Worm (Caenorhabditis elegans) whole organism, late embryonic: ENCODE measurements around the gene F29B9.5.

ENCODE experiments used
- ceh-45 ChIP-seq: fragments of 200-800 bp; sonication (Bioruptor generic); IDR thresholded peaks from 2 replicates; pipeline ENCODE4 v1.3.6; 2022; ENCODE audit warnings: missing genetic modification reagents, missing genetic modification characterization, missing compliant biosample characterization
- ceh-9 ChIP-seq: sonication (generic microtip); optimal IDR thresholded peaks from 2 replicates; lab custom pipeline; 2016; ENCODE audit warnings: mild to moderate bottlenecking, missing genetic modification characterization, inconsistent platforms, missing compliant biosample characterization
- elt-2 ChIP-seq: sonication (generic microtip); optimal IDR thresholded peaks from 2 replicates; lab custom pipeline; 2016; ENCODE audit warnings: missing genetic modification reagents, missing genetic modification characterization, missing compliant biosample characterization
- lin-11 ChIP-seq: fragments of 200-800 bp; sonication (Bioruptor generic); optimal IDR thresholded peaks from 2 replicates; lab custom pipeline; 2018; ENCODE audit warnings: mild to moderate bottlenecking, missing genetic modification characterization, missing compliant biosample characterization
- nhr-11 ChIP-seq: fragments of 150-350 bp; optimal IDR thresholded peaks from 2 replicates; lab custom pipeline; 2014; ENCODE audit warnings: missing biosample characterization, missing genetic modification characterization
- pha-4 ChIP-seq: fragments of 150-350 bp; optimal IDR thresholded peaks from 2 replicates; lab custom pipeline; 2018; ENCODE audit warnings: missing biosample characterization, missing genetic modification reagents, missing genetic modification characterization
- pros-1 ChIP-seq: fragments of 150-350 bp; optimal IDR thresholded peaks from 2 replicates; lab custom pipeline; 2014; ENCODE audit warnings: missing biosample characterization, missing genetic modification reagents, missing genetic modification characterization
- syd-9 ChIP-seq: sonication (generic microtip); optimal IDR thresholded peaks from 2 replicates; lab custom pipeline; 2016; ENCODE audit warnings: mild to moderate bottlenecking, missing genetic modification characterization, moderate library complexity, missing compliant biosample characterization
- zip-5 ChIP-seq: sonication (generic microtip); optimal IDR thresholded peaks from 2 replicates; lab custom pipeline; 2016; ENCODE audit warnings: missing genetic modification characterization, missing compliant biosample characterization

- TF ChIP-seq pha-4 (tag; lab: Kevin White, UChicago) (no peak), ceh-9 (tag; lab: Kevin White, UChicago) (no peak), nhr-11 (tag; lab: Kevin White, UChicago) (no peak), pros-1 (tag; lab: Kevin White, UChicago) (no peak), zip-5 (tag; lab: Kevin White, UChicago) (no peak), lin-11 (tag; lab: Kevin White, UChicago) (no peak), elt-2 (tag; lab: Kevin White, UChicago) (no peak), syd-9 (tag; lab: Kevin White, UChicago) (no peak), ceh-45 (GFP tag; lab: Robert Waterston, UW) (no peak)
These were observed 2.8 kb upstream of the F29B9.5 start, which contains the start of gene F29B9.7 for ce11 chrIV:4649460-4649859.
